Worm (Caenorhabditis elegans): ENCODE data around the gene T05A7.6.

DNA sequence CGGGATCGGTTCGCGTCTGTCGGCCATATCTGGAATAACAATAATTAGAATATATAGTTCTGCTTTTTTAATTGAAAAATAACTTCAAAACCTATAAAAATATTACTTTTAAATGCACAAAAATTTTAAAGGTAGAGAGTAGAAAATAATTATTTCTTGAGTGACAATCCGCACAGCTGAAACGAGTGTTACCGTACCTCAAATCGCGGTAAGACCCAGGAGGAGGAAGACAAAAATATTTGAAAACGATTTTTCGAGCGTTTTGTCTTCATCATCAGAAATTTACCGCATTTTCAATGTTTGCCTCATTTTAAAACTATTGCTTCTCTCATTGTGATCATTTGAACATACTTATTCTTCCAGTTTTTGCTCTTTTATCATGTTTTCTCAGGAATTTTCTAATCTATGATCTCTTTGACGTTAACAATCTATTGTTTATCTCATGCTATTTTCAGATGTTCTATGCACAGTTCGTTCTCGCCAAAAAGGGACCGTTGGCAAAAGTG, 26.7 kb upstream of the T05A7.6 start, which contains the start of the genes rpn-5 and scc-1:
- TF ChIP-seq nhr-120 (GFP tag; IDR thresholded peaks at IDR 0.05), result no peak
- no peak for TF ChIP-seq lin-26 (GFP tag; IDR thresholded peaks at IDR 0.05)
- TF ChIP-seq ets-4 (GFP tag; optimal IDR thresholded peaks at IDR 0.05), result no peak
- no peak for TF ChIP-seq let-526 (GFP tag; IDR thresholded peaks at IDR 0.05)

All from whole organism, young adult.